Fruit fly (Drosophila melanogaster) whole organism, prepupa: ENCODE results near the gene Pex23.

Experiments
- CG8632 ChIP-seq: fragments of 200-800 bp; sonication (Bioruptor generic); optimal IDR thresholded peaks from 3 replicates; lab custom pipeline; 2016; ENCODE audit warnings: missing biosample characterization, missing genetic modification characterization
- Gug ChIP-seq: fragments of 200-800 bp; sonication (Bioruptor generic); IDR thresholded peaks from 2 replicates; pipeline ENCODE4 v1.3.6; 2022; ENCODE audit warnings: missing biosample characterization, missing genetic modification characterization

DNA sequence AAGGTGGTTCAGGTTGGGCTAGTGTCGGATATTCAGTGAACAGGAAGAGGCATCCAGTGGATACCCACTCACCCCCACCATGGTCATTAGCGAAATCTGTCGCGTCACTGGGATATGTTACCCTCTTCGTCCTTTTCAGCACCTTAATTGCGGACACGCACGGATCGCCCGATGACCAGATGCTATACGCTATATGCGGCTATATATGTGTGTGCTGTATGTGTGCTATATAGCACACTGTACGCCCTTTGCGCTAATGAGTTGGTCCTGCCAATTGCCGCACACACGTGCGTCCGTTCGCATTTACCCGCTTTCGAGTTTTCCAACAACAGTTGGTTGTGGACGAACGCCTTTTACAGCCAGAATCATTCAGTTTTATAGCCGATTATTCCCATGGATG lies 20.7 kb downstream of the Pex23 start:
- TF ChIP-seq CG8632 (GFP tag; lab: Kevin White, UChicago) (no peak), Gug (no peak)
